Worm (Caenorhabditis elegans) whole organism, mixed stage, embryonic: ENCODE data around the gene kin-19.

Source experiments
- ceh-43 ChIP-seq: fragments of 200-800 bp; sonication (Bioruptor generic); optimal IDR thresholded peaks from 2 replicates; lab custom pipeline; 2018; ENCODE audit warnings: mild to moderate bottlenecking, missing genetic modification characterization, moderate library complexity, missing compliant biosample characterization
- ces-1 ChIP-seq: fragments of 150-350 bp; optimal IDR thresholded peaks from 2 replicates; lab custom pipeline; 2014; ENCODE audit warnings: missing biosample characterization, missing genetic modification reagents, missing genetic modification characterization
- ham-2 ChIP-seq: fragments of 200-800 bp; sonication (Bioruptor generic); optimal IDR thresholded peaks from 2 replicates; lab custom pipeline; 2018; ENCODE audit warnings: mild to moderate bottlenecking, missing genetic modification characterization, missing compliant biosample characterization
- lin-13 ChIP-seq: fragments of 150-350 bp; optimal IDR thresholded peaks from 2 replicates; lab custom pipeline; 2014; ENCODE audit warnings: missing biosample characterization, missing genetic modification characterization
- lin-32 ChIP-seq: fragments of 200-800 bp; sonication (Bioruptor generic); optimal IDR thresholded peaks from 2 replicates; lab custom pipeline; 2018; ENCODE audit warnings: mild to moderate bottlenecking, missing genetic modification characterization, missing compliant biosample characterization
- lsy-2 ChIP-seq: fragments of 150-350 bp; optimal IDR thresholded peaks from 2 replicates; lab custom pipeline; 2014; ENCODE audit warnings: missing biosample characterization, missing genetic modification characterization
- mls-2 ChIP-seq: sonication (generic microtip); optimal IDR thresholded peaks from 2 replicates; lab custom pipeline; 2016; ENCODE audit warnings: mild to moderate bottlenecking, missing genetic modification characterization, moderate library complexity, missing compliant biosample characterization
- pha-4 ChIP-seq: fragments of 150-350 bp; optimal IDR thresholded peaks from 2 replicates; lab custom pipeline; 2018; ENCODE audit warnings: missing biosample characterization, missing genetic modification reagents, missing genetic modification characterization
- sem-2 ChIP-seq: fragments of 200-800 bp; sonication (Bioruptor generic); optimal IDR thresholded peaks from 2 replicates; lab custom pipeline; 2018; ENCODE audit warnings: mild to moderate bottlenecking, missing genetic modification characterization, missing compliant biosample characterization
- tbx-8 ChIP-seq: fragments of 200-800 bp; sonication (Bioruptor generic); optimal IDR thresholded peaks from 2 replicates; lab custom pipeline; 2018; ENCODE audit warnings: mild to moderate bottlenecking, missing genetic modification characterization, moderate library complexity, missing compliant biosample characterization
- unc-62 ChIP-seq: fragments of 150-350 bp; optimal IDR thresholded peaks from 2 replicates; lab custom pipeline; 2014; ENCODE audit warnings: missing biosample characterization, missing genetic modification reagents, missing genetic modification characterization

kin-19 gene

DNA sequence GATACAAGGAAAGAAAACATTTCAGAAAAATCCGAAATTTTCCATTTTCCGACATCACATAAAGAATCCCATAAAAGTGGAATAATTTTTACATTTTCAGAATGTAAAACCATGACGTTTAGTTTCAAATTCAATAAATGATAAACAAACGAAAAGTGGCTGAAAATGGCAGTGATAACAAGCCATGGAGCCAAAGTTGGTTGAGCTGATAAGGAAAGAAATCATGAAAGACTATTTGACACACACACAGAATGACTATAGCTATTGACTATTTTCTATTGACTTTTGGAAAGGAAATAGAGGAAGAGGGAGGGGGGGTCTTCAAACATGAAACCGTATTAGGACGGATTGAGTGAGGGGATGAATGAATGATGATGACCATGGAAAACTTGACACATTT, 46.7 kb downstream of the kin-19 start:
- no peak for TF ChIP-seq lsy-2 (tag; lab: Kevin White, UChicago)

DNA sequence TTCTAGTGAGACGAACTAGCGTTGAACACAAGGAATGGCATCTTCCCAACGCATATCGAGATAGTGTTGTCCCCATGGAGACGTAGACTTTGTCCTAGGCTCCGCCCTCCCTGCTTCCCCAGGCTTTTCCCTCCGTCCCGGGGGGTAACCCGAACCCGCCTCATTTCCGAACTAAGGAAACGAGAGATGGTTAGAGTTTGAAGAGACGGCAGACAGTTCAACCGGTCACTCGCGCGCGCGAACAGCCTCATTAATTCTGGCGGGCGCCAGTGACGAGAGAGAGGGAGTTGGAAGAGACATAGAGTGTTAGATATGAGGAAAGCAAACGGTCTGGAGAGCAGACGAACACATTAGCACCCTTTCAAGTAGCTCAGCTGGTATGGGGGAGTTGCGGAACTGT, 49.1 kb downstream of the kin-19 start:
- TF ChIP-seq lin-32 (GFP tag; lab: Kevin White, UChicago) (peak; percentile 9), pha-4 (tag; lab: Kevin White, UChicago) (peak; percentile 5), mls-2 (tag; lab: Kevin White, UChicago) (peak; percentile 35), ham-2 (GFP tag; lab: Kevin White, UChicago) (peak; percentile 70), unc-62 (peak; percentile 1), lsy-2 (tag; lab: Kevin White, UChicago) (no peak), lin-13 (tag; lab: Kevin White, UChicago) (no peak), ces-1 (GFP tag; lab: Kevin White, UChicago) (peak; percentile 29), ceh-43 (GFP tag; lab: Kevin White, UChicago) (no peak)

DNA sequence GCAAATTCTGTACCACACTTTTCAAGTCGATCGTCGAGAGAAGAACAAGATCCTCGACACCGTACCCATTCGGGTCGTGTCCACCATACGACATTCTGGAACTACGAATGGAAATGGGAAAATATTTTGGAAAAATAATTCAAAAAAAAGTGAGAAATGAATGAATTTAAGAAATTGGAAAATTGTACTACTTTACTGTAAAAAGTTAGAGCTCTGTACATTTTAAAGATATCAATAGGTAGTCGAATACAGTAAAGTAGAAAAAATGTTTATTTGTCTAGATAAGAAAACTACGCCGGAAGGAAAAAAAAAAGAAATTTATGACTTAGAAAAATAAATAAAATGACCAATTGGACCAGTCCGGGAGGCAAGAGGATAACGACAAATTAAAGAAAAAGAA, 49.7 kb downstream of the kin-19 start, which contains the start of gene hum-5:
hum-5 (minus strand) TSS at position 101 of the 400 bp plus-strand sequence.
- TF ChIP-seq tbx-8 (GFP tag; lab: Kevin White, UChicago) = no peak

DNA sequence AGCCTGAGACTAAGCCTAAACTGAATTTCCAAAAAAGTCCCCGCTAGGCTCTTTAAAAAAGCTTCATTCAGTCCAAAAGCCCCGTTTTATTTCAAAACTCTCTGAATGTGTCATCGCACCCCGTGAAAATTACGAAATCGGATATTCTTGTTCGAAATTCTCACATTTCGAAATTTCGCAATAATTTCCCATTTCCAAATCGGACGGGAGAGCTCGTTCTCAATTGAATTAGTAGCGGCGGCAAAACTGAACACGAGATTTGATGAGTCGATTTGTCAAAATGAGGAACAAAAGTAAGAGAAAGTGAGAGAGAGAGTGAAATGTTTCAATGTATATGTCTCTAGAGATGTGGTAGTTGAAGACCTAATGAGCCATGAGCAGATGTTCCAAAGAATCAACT, 51.5 kb downstream of the kin-19 start:
- TF ChIP-seq sem-2 (GFP tag; lab: Kevin White, UChicago) (no peak), ces-1 (GFP tag; lab: Kevin White, UChicago) (peak; percentile 94)
